Worm (Caenorhabditis elegans) whole organism, early embryonic: ENCODE measurements around the gene usip-1.

Experiments used
- B0310.2 ChIP-seq: sonication (generic microtip); optimal IDR thresholded peaks from 2 replicates; lab custom pipeline; 2016; ENCODE audit warnings: mild to moderate bottlenecking, missing genetic modification characterization, missing compliant biosample characterization
- F13C5.2 ChIP-seq: sonication (generic microtip); optimal IDR thresholded peaks from 2 replicates; lab custom pipeline; 2017; ENCODE audit warnings: mild to moderate bottlenecking, missing genetic modification characterization, inconsistent platforms, missing compliant biosample characterization
- aly-1 ChIP-seq: sonication (generic microtip); optimal IDR thresholded peaks from 2 replicates; lab custom pipeline; 2016; ENCODE audit warnings: missing genetic modification characterization, missing compliant biosample characterization
- ama-1 ChIP-seq: fragments of 150-350 bp; optimal IDR thresholded peaks from 2 replicates; lab custom pipeline; 2014
- ceh-13 ChIP-seq: fragments of 200-800 bp; sonication (Bioruptor generic); optimal IDR thresholded peaks from 2 replicates; lab custom pipeline; 2018; ENCODE audit warnings: mild to moderate bottlenecking, missing genetic modification characterization, missing compliant biosample characterization
- ceh-36 ChIP-seq: sonication (generic microtip); optimal IDR thresholded peaks from 2 replicates; lab custom pipeline; 2016; ENCODE audit warnings: missing genetic modification characterization, inconsistent platforms, missing compliant biosample characterization
- ets-7 ChIP-seq: sonication (generic microtip); optimal IDR thresholded peaks from 2 replicates; lab custom pipeline; 2016; ENCODE audit warnings: missing genotype, missing genetic modification characterization, missing compliant biosample characterization
- flt-1 ChIP-seq: fragments of 200-800 bp; sonication (Bioruptor generic); IDR thresholded peaks from 2 replicates; pipeline ENCODE4 v1.3.6; 2022; ENCODE audit warnings: missing genetic modification characterization, missing compliant biosample characterization
- hmbx-1 ChIP-seq: sonication (generic microtip); optimal IDR thresholded peaks from 2 replicates; lab custom pipeline; 2016; ENCODE audit warnings: mild to moderate bottlenecking, missing genetic modification characterization, missing compliant biosample characterization
- hmg-4 ChIP-seq: fragments of 200-800 bp; sonication (Bioruptor generic); optimal IDR thresholded peaks from 2 replicates; lab custom pipeline; 2018; ENCODE audit warnings: mild to moderate bottlenecking, missing genetic modification characterization, missing compliant biosample characterization
- hnd-1 ChIP-seq: sonication (generic microtip); optimal IDR thresholded peaks from 2 replicates; lab custom pipeline; 2016; ENCODE audit warnings: missing genetic modification characterization, missing compliant biosample characterization
- pes-1 ChIP-seq: fragments of 200-800 bp; sonication (Bioruptor generic); IDR thresholded peaks from 2 replicates; pipeline ENCODE4 v1.3.6; 2022; ENCODE audit warnings: missing genetic modification reagents, missing genetic modification characterization, missing compliant biosample characterization
- scrt-1 ChIP-seq: fragments of 200-800 bp; sonication (Bioruptor generic); IDR thresholded peaks from 2 replicates; pipeline ENCODE4 v1.3.6; 2022; ENCODE audit warnings: missing genetic modification characterization, missing compliant biosample characterization
- sea-1 ChIP-seq: fragments of 200-800 bp; sonication (Bioruptor generic); conservative IDR thresholded peaks from 2 replicates; pipeline ENCODE4 v1.3.6; 2022; ENCODE audit warnings: missing genetic modification characterization, missing compliant biosample characterization
- tbx-11 ChIP-seq: fragments of 200-800 bp; sonication (Bioruptor generic); IDR thresholded peaks from 2 replicates; pipeline ENCODE4 v1.3.6; 2022; ENCODE audit warnings: missing genetic modification characterization, missing compliant biosample characterization
- tbx-37 ChIP-seq: fragments of 200-800 bp; sonication (Bioruptor generic); conservative IDR thresholded peaks from 2 replicates; pipeline ENCODE4 v1.3.6; 2022; ENCODE audit warnings: missing genetic modification reagents, missing genetic modification characterization, missing compliant biosample characterization
- tra-4 ChIP-seq: sonication (generic microtip); optimal IDR thresholded peaks from 2 replicates; lab custom pipeline; 2017; ENCODE audit warnings: missing genetic modification characterization, missing compliant biosample characterization

The usip-1 gene

DNA sequence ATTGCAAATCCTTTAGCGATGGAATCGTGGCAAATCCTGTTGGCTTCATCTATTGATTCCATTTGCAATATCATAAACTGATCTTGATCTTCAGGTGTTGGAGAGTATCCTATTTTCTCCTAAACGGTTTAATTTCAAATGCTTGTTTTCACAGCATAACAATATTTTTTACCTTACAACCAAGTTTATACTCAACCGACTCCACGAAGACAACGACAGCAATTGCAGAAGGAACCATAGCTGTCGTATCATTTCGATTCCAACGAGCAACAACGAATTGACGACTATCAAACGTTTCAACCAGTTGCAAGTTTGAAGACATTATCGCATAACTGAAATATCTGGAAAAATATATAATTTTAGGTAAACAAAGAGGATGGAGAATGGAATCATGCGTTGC, at the start of gene usip-1:
Gene usip-1, minus strand, starts transcription at position 341 of the 400 bp plus-strand sequence.
- TF ChIP-seq aly-1 (tag; lab: Kevin White, UChicago), result no peak
- TF ChIP-seq sea-1, result no peak
- no peak for TF ChIP-seq hnd-1
- no peak for TF ChIP-seq ceh-36
- no peak for TF ChIP-seq pes-1 (GFP tag; lab: Robert Waterston, UW)

DNA sequence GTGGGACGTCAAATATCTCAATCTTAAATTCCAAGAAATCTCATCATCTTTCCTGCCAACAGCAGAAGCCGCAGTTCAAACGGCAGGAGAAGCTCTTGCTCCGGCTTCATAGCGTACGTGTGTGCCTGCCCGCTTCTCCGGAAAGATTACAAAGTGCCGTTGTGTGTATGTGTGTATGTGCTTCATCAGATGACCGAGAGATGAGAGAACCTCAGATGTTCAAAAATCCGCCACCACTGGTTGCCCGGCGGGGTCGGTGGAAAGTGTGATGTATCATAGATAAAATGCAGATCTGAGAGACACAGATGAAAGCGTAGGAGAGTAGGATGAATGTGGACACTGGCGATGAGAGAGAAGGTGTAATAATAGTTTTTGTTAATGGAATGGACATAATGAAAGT, 49.4 kb upstream of the usip-1 start:
- TF ChIP-seq tra-4, result no peak
- TF ChIP-seq ama-1 (lab: Kevin White, UChicago), result no peak
- no peak for TF ChIP-seq hmg-4 (GFP tag; lab: Kevin White, UChicago)
- TF ChIP-seq ceh-36, result no peak
- no peak for TF ChIP-seq scrt-1
- TF ChIP-seq aly-1 (tag; lab: Kevin White, UChicago), result no peak
- no peak for TF ChIP-seq tbx-37 (GFP tag; lab: Robert Waterston, UW)
- TF ChIP-seq flt-1, result no peak
- TF ChIP-seq hnd-1, result no peak
- no peak for TF ChIP-seq ets-7
- TF ChIP-seq sea-1, result no peak
- TF ChIP-seq pes-1 (GFP tag; lab: Robert Waterston, UW), result no peak
- TF ChIP-seq F13C5.2, result no peak
- no peak for TF ChIP-seq ceh-13 (GFP tag; lab: Kevin White, UChicago)
- TF ChIP-seq hmbx-1, result no peak

ce11 chrV:12213027-12213426, 29.0 kb upstream of the usip-1 start, which contains the start of gene vab-8:
Gene vab-8 (plus strand): TSS chrV:12213327.
- no peak for TF ChIP-seq aly-1 (tag; lab: Kevin White, UChicago)
- no peak for TF ChIP-seq F13C5.2
- no peak for TF ChIP-seq ceh-36

DNA sequence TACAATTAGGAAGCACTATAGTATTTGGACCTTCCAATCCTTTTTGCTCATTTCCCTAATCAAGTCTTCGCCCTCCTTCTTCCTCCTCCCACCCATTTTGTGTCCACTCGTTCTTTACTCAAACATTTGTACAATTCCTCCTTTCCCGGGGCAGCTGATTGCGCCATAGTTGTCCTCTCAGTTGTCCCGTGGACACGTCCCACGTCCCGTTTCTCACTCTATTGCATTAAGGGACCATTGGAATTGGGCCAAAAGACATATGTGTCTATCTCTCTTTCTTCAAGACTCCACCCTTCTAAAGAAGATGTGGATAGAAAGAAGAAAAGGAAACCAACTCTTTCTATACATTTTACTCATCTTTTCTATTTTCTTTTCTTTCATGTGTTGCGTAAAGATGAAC, 27.1 kb upstream of the usip-1 start:
- TF ChIP-seq tra-4, result no peak

DNA sequence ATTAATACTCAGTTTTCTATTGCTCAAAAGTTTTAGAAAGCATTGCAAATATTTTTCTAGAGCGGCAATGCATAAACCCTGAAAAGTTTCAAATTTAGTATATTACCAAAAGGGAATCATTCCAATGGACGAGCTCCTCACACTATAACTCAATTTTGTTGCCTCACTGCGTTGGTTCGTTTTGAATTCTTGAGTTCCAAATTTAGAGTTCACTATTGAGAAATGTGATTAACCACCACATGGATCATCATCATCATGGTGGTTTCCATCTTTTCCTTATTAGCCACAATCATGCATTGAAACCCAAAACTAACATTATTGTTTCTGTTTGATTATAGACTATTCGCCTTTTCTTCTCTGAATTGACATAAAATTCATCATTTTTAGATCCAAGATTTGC, 26.0 kb upstream of the usip-1 start:
- TF ChIP-seq tbx-37 (GFP tag; lab: Robert Waterston, UW), result no peak

DNA sequence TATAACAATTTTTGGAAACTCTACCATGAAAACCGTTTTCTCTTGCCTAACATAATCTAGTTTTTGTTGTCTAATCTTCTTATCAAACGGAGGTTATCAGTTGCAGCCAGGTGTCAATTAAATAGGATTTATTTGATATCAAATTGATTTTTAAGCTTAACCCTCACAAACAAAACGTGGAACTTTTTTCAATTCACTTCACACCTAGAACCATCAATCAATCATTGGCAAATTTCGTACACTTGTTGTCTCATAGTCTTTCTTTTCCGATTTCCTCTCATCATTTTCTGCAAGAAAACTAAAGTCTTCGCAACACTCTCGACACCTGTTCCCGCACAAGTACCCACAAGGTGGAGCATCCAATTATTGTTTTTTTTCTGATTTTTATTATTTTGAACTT, 24.7 kb upstream of the usip-1 start:
- TF ChIP-seq pes-1 (GFP tag; lab: Robert Waterston, UW) (no peak), ets-7 (no peak), ama-1 (lab: Kevin White, UChicago) (no peak), tra-4 (no peak), hnd-1 (no peak), aly-1 (tag; lab: Kevin White, UChicago) (no peak), hmbx-1 (no peak), ceh-36 (no peak), ceh-13 (GFP tag; lab: Kevin White, UChicago) (no peak), B0310.2 (tag; lab: Kevin White, UChicago) (no peak)

- no peak for TF ChIP-seq ceh-36
- TF ChIP-seq tra-4, result no peak
- TF ChIP-seq ets-7, result no peak
- no peak for TF ChIP-seq tbx-11
- no peak for TF ChIP-seq sea-1
- TF ChIP-seq ceh-13 (GFP tag; lab: Kevin White, UChicago), result no peak
- no peak for TF ChIP-seq ama-1 (lab: Kevin White, UChicago)
- TF ChIP-seq tbx-37 (GFP tag; lab: Robert Waterston, UW), result no peak
- no peak for TF ChIP-seq pes-1 (GFP tag; lab: Robert Waterston, UW)
- TF ChIP-seq flt-1, result no peak
Measured at ce11 chrV:12199474-12199873, 15.5 kb upstream of the usip-1 start.

DNA sequence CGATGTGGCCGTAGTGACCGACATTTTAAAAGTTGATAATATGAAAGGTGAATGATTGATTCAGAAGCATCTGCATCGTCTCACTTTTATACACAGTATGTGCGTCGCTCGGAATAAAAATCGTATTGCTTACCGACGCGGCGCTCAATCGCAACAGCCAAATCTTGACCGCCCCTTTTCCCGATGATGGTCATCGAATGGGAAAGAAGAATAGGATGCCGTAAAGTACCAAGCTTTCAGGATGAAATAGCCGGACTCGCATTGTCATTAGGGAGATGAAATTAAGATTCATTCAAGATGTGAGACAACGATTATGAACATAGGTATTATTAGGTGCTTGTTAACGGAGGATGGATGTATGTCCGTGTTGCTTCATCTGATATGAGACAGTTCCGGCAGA, 14.6 kb upstream of the usip-1 start, which contains the start of gene lon-3:
Gene lon-3, minus strand, starts transcription at position 101 of the 400 bp plus-strand sequence.
- TF ChIP-seq tra-4 (no peak), tbx-37 (GFP tag; lab: Robert Waterston, UW) (no peak), hmbx-1 (no peak), pes-1 (GFP tag; lab: Robert Waterston, UW) (no peak)

- no peak for TF ChIP-seq pes-1 (GFP tag; lab: Robert Waterston, UW)
- TF ChIP-seq tbx-37 (GFP tag; lab: Robert Waterston, UW), result no peak
- no peak for TF ChIP-seq F13C5.2
- no peak for TF ChIP-seq flt-1
- TF ChIP-seq sea-1, result no peak
- TF ChIP-seq tra-4, result no peak
- TF ChIP-seq hnd-1, result no peak
- no peak for TF ChIP-seq scrt-1
- no peak for TF ChIP-seq ceh-13 (GFP tag; lab: Kevin White, UChicago)
- no peak for TF ChIP-seq hmg-4 (GFP tag; lab: Kevin White, UChicago)
- TF ChIP-seq B0310.2 (tag; lab: Kevin White, UChicago), result no peak
- TF ChIP-seq ama-1 (lab: Kevin White, UChicago), result no peak
- no peak for TF ChIP-seq hmbx-1
- TF ChIP-seq tbx-11, result no peak
- no peak for TF ChIP-seq ceh-36
- no peak for TF ChIP-seq aly-1 (tag; lab: Kevin White, UChicago)
- no peak for TF ChIP-seq ets-7
Measured at ce11 chrV:12197748-12198147, 13.8 kb upstream of the usip-1 start.

DNA sequence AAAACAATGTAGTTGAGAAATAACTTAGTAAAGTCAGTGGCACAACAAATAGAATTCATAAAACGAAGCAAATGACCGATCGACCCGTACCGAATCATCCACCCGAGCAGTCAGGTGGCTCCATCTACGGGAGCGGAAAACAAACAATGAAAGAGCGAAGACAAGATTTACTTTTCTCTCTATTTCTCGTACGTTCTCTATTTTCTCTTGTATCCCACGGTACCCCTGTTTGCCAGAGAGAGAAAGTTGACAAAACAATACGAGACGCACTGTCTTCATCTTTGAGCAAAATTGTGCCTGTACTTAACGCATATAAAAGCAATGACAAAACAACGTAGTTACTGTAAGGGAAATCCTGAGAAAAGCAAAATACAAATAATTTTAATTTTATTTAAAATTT, 12.7 kb upstream of the usip-1 start:
- no peak for TF ChIP-seq tbx-11
- no peak for TF ChIP-seq sea-1
- TF ChIP-seq scrt-1, result no peak
- no peak for TF ChIP-seq tbx-37 (GFP tag; lab: Robert Waterston, UW)
- TF ChIP-seq aly-1 (tag; lab: Kevin White, UChicago), result no peak
- TF ChIP-seq F13C5.2, result no peak
- TF ChIP-seq hmg-4 (GFP tag; lab: Kevin White, UChicago), result no peak
- TF ChIP-seq ceh-36, result no peak
- no peak for TF ChIP-seq flt-1
- TF ChIP-seq B0310.2 (tag; lab: Kevin White, UChicago), result no peak
- TF ChIP-seq hnd-1, result no peak
- no peak for TF ChIP-seq ama-1 (lab: Kevin White, UChicago)
- TF ChIP-seq ets-7, result no peak
- TF ChIP-seq tra-4, result no peak
